Worm (Caenorhabditis elegans): Measurements from ENCODE around the gene cyp-34A5.
A peak's percentile ranks its signal among the peaks of the same experiment; 100 is the strongest.

cyp-34A5 gene

DNA sequence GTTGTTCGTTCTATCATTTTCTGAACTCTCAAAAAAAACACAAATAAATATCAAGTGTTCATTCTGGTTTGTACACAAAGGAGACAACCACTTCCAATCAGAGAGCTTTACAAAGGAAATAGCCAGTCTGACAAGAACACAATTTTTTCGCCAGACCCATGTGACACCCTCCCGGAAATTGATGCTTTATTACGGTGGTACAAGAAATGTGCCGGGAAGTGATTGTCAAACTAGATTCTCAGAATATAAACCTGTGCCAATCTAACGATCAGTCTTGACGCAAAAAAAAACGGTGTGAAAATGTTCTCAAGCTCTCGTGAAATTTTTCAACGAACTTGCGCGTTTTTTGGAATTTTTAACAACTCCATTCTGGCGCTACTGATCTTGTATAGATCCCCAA, 3.8 kb downstream of the cyp-34A5 start, which contains the start of gene str-247:
str-247 (plus strand) TSS at position 301 of the 400 bp plus-strand sequence.
- no peak for TF ChIP-seq mml-1 (tag; optimal IDR thresholded peaks at IDR 0.05)

DNA sequence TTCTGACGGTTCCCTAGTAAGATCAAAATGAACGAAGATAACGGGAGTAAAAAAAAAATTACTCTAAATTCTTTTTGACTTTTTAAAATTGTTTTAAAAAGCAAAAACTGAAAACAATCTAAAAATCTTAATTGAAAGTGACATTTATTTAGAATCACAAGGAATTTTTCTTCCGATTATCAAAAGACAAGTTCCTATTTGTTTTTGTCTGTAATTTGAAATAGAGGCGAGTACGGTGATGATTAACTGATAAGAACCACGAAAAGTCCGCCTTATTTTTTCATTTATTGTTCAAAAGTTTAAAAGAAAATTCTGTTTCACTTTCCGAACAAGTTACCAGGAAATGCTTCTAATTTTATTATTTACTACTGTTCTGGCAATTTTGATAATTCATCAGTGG, 7.8 kb downstream of the cyp-34A5 start, which contains the start of gene dach-1:
dach-1 (plus strand) TSS at position 301 of the 400 bp plus-strand sequence.
- TF ChIP-seq nhr-237 (tag; optimal IDR thresholded peaks at IDR 0.05), result no peak
- TF ChIP-seq fos-1 (tag; optimal IDR thresholded peaks at IDR 0.05), result no peak
- no peak for TF ChIP-seq nhr-25 (tag; optimal IDR thresholded peaks at IDR 0.05)
- no peak for TF ChIP-seq pqm-1 (tag; optimal IDR thresholded peaks at IDR 0.05)
- no peak for TF ChIP-seq tbx-2 (tag; optimal IDR thresholded peaks at IDR 0.05)

DNA sequence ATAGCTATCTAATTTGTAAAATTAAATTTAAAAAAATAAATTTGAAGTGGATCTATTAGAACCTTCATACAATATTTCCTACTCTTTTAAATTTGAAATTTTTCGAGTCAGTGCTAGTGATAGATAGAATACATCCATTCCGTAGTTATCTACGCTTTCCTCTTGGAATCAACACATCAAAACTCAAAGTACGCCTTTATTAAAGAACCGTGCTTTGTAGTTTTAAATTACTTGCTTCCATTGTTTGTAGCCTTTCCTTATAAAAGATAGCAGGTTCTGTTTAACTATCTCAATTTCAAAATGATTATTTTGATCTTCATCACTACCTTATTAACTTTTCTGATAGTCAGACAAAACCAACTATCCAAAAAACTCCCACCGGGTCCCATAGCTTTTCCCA, 12.5 kb downstream of the cyp-34A5 start, which contains the start of gene cyp-35B3:
cyp-35B3 (plus strand) TSS at position 301 of the 400 bp plus-strand sequence.
- TF ChIP-seq ztf-4 (tag; optimal IDR thresholded peaks at IDR 0.05), result no peak
- no peak for TF ChIP-seq fkh-10 (GFP tag; optimal IDR thresholded peaks at IDR 0.05)
- no peak for TF ChIP-seq elt-3 (tag; optimal IDR thresholded peaks at IDR 0.05)
- no peak for TF ChIP-seq nhr-77 (tag; optimal IDR thresholded peaks at IDR 0.05)
- no peak for TF ChIP-seq lsy-12 (tag; optimal IDR thresholded peaks at IDR 0.05)
- no peak for TF ChIP-seq zag-1 (tag; optimal IDR thresholded peaks at IDR 0.05)
- TF ChIP-seq ceh-16 (tag; optimal IDR thresholded peaks at IDR 0.05), result no peak
- no peak for TF ChIP-seq aly-2 (tag; optimal IDR thresholded peaks at IDR 0.05)

DNA sequence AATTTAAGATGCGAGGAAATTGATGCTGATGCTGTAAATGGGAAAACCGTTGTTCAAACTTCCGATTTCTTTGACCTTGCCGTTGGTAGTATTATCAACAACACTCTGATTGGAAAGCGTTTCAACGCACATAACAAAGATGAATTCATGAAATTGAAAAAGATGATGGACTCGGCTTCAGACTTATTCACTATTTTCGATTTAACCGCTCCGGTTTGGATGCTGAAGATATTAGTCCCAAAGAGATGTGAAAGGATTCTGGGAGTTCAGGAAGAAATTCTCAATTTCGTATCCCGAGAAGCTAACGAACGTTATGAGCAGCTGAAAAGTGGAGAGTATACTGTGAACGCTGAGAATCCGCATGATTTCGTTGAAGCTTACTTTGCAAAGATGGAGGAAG, 14.1 kb downstream of the cyp-34A5 start:
- TF ChIP-seq tbx-2 (tag; optimal IDR thresholded peaks at IDR 0.05), result no peak

DNA sequence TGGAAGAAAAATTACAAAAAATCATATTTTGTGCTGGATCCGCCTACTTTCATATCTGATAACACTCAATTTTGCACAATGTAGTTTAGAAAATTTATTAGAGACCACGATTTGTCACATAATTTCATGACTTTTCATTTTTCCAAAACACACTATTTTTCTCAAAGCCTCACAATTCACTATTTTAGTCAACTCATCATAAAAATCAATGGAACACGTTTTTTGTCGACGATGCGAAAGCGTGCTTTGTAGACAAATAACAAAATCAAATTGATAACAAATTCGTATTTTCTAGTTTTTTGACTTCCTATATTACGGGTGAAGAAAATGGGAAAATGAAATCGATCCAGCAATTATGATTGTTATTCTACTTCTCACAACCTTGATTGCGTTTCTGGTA, 15.6 kb downstream of the cyp-34A5 start, which contains the start of gene cyp-35B2:
cyp-35B2 (plus strand) TSS at position 301 of the 400 bp plus-strand sequence.
- TF ChIP-seq ceh-16 (tag; optimal IDR thresholded peaks at IDR 0.05) (no peak), elt-3 (tag; optimal IDR thresholded peaks at IDR 0.05) (no peak), ztf-11 (tag; optimal IDR thresholded peaks at IDR 0.05) (no peak), fkh-2 (tag; optimal IDR thresholded peaks at IDR 0.05) (no peak)

DNA sequence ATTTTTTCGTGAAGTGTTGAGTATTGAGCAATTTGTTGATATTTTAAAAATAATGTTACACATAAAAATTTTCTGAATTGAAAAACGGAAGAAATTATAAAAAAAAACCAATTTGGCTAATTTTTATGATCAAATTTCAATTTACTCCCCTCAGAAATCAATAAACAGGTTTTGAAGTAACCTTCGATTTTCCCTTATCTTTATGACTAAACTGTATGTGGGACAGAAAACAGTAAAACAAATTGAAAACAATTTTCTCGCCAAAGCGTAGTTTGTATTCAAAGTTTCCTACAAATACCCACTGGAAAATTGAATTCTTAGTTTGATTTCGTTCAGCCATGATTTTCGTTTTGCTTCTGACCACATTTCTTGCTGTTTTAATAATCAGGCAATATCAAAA, 18.7 kb downstream of the cyp-34A5 start, which contains the start of gene cyp-35B1:
cyp-35B1 (plus strand) TSS at position 244 of the 400 bp plus-strand sequence.
- TF ChIP-seq egl-5 (tag; optimal IDR thresholded peaks at IDR 0.05) (no peak), ztf-4 (tag; optimal IDR thresholded peaks at IDR 0.05) (no peak), ztf-11 (tag; optimal IDR thresholded peaks at IDR 0.05) (no peak), ceh-28 (tag; optimal IDR thresholded peaks at IDR 0.05) (peak; percentile 19), nhr-43 (tag; optimal IDR thresholded peaks at IDR 0.05; ENCODE audit: poor library complexity, severe bottlenecking) (no peak)

DNA sequence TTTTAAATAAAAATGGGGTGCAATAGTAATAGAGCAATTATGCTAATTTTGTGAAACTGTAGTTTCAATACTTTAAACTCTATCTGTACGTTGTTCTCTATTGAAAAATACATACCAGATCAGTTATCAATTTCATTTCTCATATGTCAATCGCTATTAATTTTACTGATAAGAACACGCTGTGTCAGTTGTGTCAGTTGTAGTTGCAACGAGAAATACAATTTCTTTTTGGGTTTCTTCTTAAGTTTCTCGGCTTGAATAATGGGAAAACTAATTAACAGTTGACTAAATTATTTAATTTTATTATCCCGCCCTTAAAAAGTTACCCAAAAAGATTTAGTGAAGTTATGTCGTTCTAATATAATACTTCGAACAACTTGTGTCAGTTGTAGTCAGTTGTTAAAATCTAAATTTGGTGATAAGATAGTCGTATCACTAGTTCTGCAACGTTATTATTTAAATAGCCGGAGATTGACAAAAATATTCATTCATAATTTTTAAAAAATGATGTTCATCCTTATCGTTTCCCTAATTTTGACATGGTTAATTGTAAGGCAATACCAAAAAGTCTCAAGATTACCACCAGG, 21.5 kb downstream of the cyp-34A5 start, which contains the start of gene cyp-35A5:
cyp-35A5 (plus strand) TSS at position 435 of the 587 bp plus-strand sequence.
- no peak for TF ChIP-seq tbx-2 (tag; optimal IDR thresholded peaks at IDR 0.05)
- TF ChIP-seq pqm-1 (tag; optimal IDR thresholded peaks at IDR 0.05), result peak; percentile 0
- no peak for TF ChIP-seq ztf-11 (tag; optimal IDR thresholded peaks at IDR 0.05)
- peak; percentile 78 for TF ChIP-seq elt-2 (tag; optimal IDR thresholded peaks at IDR 0.05)
- TF ChIP-seq nhr-77 (tag; optimal IDR thresholded peaks at IDR 0.05), result no peak
- no peak for TF ChIP-seq unc-39 (tag; optimal IDR thresholded peaks at IDR 0.05)

DNA sequence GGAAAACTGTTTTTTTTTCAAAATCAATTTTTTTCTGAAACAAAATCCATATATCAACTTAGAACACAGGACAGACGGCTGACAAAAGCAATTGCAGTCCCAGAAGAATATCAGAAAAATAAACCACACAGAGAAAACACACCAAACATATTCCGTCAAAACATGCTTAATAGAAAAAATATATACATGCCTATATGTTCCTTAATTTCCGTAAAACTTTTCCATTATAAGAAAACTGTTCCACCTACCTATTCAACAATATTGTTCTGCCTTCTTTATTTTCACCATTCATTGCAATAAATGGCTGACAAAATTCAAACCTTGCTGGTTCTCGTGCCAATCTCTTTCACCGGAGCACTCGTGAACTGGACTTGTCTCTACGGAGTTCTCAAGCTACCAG, 26.2 kb downstream of the cyp-34A5 start, which contains the start of gene srx-63:
srx-63 (plus strand) TSS at position 301 of the 400 bp plus-strand sequence.
- TF ChIP-seq nhr-12 (tag; optimal IDR thresholded peaks at IDR 0.05), result no peak
- TF ChIP-seq jun-1 (tag; optimal IDR thresholded peaks at IDR 0.05), result no peak
- no peak for TF ChIP-seq lin-39 (tag; optimal IDR thresholded peaks at IDR 0.05)
- TF ChIP-seq unc-39 (tag; optimal IDR thresholded peaks at IDR 0.05), result no peak
- no peak for TF ChIP-seq eor-1 (tag; optimal IDR thresholded peaks at IDR 0.05)
- no peak for TF ChIP-seq fos-1 (tag; optimal IDR thresholded peaks at IDR 0.05)
- TF ChIP-seq nhr-28 (tag; optimal IDR thresholded peaks at IDR 0.05), result no peak

Data from whole organism, L3 larva.